Fruit fly (Drosophila melanogaster): ENCODE data around the gene CG31689.

Gene CG31689

dm6 chr2L:2734215-2734614 is 8.7 kb downstream of the CG31689 start (continued):
- TF ChIP-seq HmgZ (tag; optimal IDR thresholded peaks at IDR 0.05) (peak; percentile 17), pita (GFP tag; optimal IDR thresholded peaks at IDR 0.05) (no peak), en (GFP tag; optimal IDR thresholded peaks at IDR 0.05) (no peak), Hmr (GFP tag; optimal IDR thresholded peaks at IDR 0.05) (peak; percentile 67), CG18011 (GFP tag; optimal IDR thresholded peaks at IDR 0.05) (peak; percentile 11), CG14441 (GFP tag; IDR thresholded peaks at IDR 0.05) (0 out of 2 replicates have a peak, but pooled peaks have one; percentile 18), CG13123 (GFP tag; optimal IDR thresholded peaks at IDR 0.05) (no peak), CG11723 (GFP tag; optimal IDR thresholded peaks at IDR 0.05) (peak; percentile 16), ci (GFP tag; IDR thresholded peaks at IDR 0.05) (no peak), org-1 (GFP tag; optimal IDR thresholded peaks at IDR 0.05) (peak; percentile 24), CG17328 (GFP tag; IDR thresholded peaks at IDR 0.05) (peak; percentile 17; the same call in 1 of the 2 replicates), Bteb2 (GFP tag; optimal IDR thresholded peaks at IDR 0.05) (peak; percentile 42), Trl (optimal IDR thresholded peaks at IDR 0.05) (no peak), Trl (GFP tag; optimal IDR thresholded peaks at IDR 0.05) (no peak), CG2199 (GFP tag; IDR thresholded peaks at IDR 0.05) (no peak), Blimp-1 (GFP tag; optimal IDR thresholded peaks at IDR 0.05) (peak; percentile 55), CG1792 (GFP tag; optimal IDR thresholded peaks at IDR 0.05) (no peak), CG17829 (tag; optimal IDR thresholded peaks at IDR 0.05) (no peak), CG11560 (tag; IDR thresholded peaks at IDR 0.05) (no peak), Meics (GFP tag; optimal IDR thresholded peaks at IDR 0.05) (peak; percentile 67), CG2120 (GFP tag; optimal IDR thresholded peaks at IDR 0.05) (peak; percentile 86), sd (tag; optimal IDR thresholded peaks at IDR 0.05) (no peak), D19B (GFP tag; optimal IDR thresholded peaks at IDR 0.05) (peak; percentile 38), Doc3 (GFP tag; IDR thresholded peaks at IDR 0.05; ENCODE audit: partially characterized antibody) (no peak), kay (GFP tag; optimal IDR thresholded peaks at IDR 0.05) (no peak), B-H2 (GFP tag; optimal IDR thresholded peaks at IDR 0.05) (no peak), CG3847 (GFP tag; IDR thresholded peaks at IDR 0.05) (0 out of 2 replicates have a peak, but pooled peaks have one; percentile 28), CG12299 (tag; optimal IDR thresholded peaks at IDR 0.05) (no peak), gem (tag; optimal IDR thresholded peaks at IDR 0.05) (peak; percentile 68), sc (optimal IDR thresholded peaks at IDR 0.05) (no peak), sc (GFP tag; optimal IDR thresholded peaks at IDR 0.05) (no peak), CG11456 (GFP tag; IDR thresholded peaks at IDR 0.05) (no peak), CG18599 (GFP tag; optimal IDR thresholded peaks at IDR 0.05) (peak; percentile 76), Fer2 (tag; optimal IDR thresholded peaks at IDR 0.05) (no peak), stc (GFP tag; IDR thresholded peaks at IDR 0.05) (no peak; the same call in 1 of the 2 replicates), insv (GFP tag; optimal IDR thresholded peaks at IDR 0.05) (no peak), CG12155 (GFP tag; optimal IDR thresholded peaks at IDR 0.05) (peak; percentile 46), CG4820 (GFP tag; optimal IDR thresholded peaks at IDR 0.05) (peak; percentile 30), Adf1 (GFP tag; IDR thresholded peaks at IDR 0.05) (no peak; the same call in 1 of the 2 replicates), danr (GFP tag; IDR thresholded peaks at IDR 0.05) (no peak), gsb-n (tag; optimal IDR thresholded peaks at IDR 0.05) (no peak), chif (GFP tag; optimal IDR thresholded peaks at IDR 0.05) (peak in 1 of 2 experiments; percentile 4), fd102C (GFP tag; optimal IDR thresholded peaks at IDR 0.05) (no peak), tx (GFP tag; optimal IDR thresholded peaks at IDR 0.05) (peak; percentile 2), CG14860 (GFP tag; IDR thresholded peaks at IDR 0.05; ENCODE audit: partially characterized antibody) (no peak), CG10565 (GFP tag; optimal IDR thresholded peaks at IDR 0.05) (no peak), tll (GFP tag; optimal IDR thresholded peaks at IDR 0.05) (no peak), mirr (GFP tag; optimal IDR thresholded peaks at IDR 0.05) (no peak), Nf-YC (tag; optimal IDR thresholded peaks at IDR 0.05) (no peak), jigr1 (GFP tag; IDR thresholded peaks at IDR 0.05) (no peak), peb (GFP tag; IDR thresholded peaks at IDR 0.05) (no peak), CG1832 (GFP tag; optimal IDR thresholded peaks at IDR 0.05) (no peak)

Data from whole organism, embryonic.